Fruit fly (Drosophila melanogaster) whole organism, embryonic: ENCODE measurements around the gene CG34301.

ENCODE experiments used
- B-H1 ChIP-seq: fragments of 200-800 bp; sonication (Bioruptor generic); IDR thresholded peaks from 3 replicates; pipeline ENCODE4 v1.3.6; 2022; ENCODE audit warnings: missing biosample characterization, missing genetic modification characterization
- CG10431 ChIP-seq: fragments of 200-800 bp; sonication (Bioruptor generic); optimal IDR thresholded peaks from 3 replicates; lab custom pipeline; 2018; ENCODE audit warnings: missing biosample characterization, mild to moderate bottlenecking, missing genetic modification characterization
- CG11085 ChIP-seq: fragments of 200-800 bp; sonication (Bioruptor generic); IDR thresholded peaks from 2 replicates; pipeline ENCODE4 v1.3.6; 2022; ENCODE audit warnings: missing biosample characterization, missing genetic modification characterization
- CG11456 ChIP-seq: fragments of 200-800 bp; sonication (Bioruptor generic); IDR thresholded peaks from 3 replicates; pipeline ENCODE4 v1.3.6; 2022; ENCODE audit warnings: missing biosample characterization, missing genetic modification characterization
- CG12219 ChIP-seq: fragments of 200-800 bp; sonication (Bioruptor generic); optimal IDR thresholded peaks from 3 replicates; lab custom pipeline; 2018; ENCODE audit warnings: missing biosample characterization, mild to moderate bottlenecking, missing genetic modification characterization
- CG12236 ChIP-seq: fragments of 200-800 bp; sonication (Bioruptor generic); optimal IDR thresholded peaks from 2 replicates; lab custom pipeline; 2016; ENCODE audit warnings: missing biosample characterization, missing genetic modification characterization
- CG13424 ChIP-seq: fragments of 200-800 bp; sonication (Bioruptor generic); optimal IDR thresholded peaks from 2 replicates; lab custom pipeline; 2019; ENCODE audit warnings: missing biosample characterization, mild to moderate bottlenecking, missing genetic modification characterization, moderate library complexity
- CG14014 ChIP-seq: fragments of 200-800 bp; sonication (Bioruptor generic); IDR thresholded peaks from 2 replicates; pipeline ENCODE4 v1.3.6; 2022; ENCODE audit warnings: missing biosample characterization, missing genetic modification characterization
- CG1602 ChIP-seq: fragments of 200-800 bp; sonication (Bioruptor generic); optimal IDR thresholded peaks from 3 replicates; lab custom pipeline; 2016; ENCODE audit warnings: missing biosample characterization, missing genetic modification characterization
- CG18011 ChIP-seq: fragments of 200-800 bp; sonication (Bioruptor generic); optimal IDR thresholded peaks from 2 replicates; lab custom pipeline; 2017; ENCODE audit warnings: missing biosample characterization, missing genetic modification characterization, mild to moderate bottlenecking, moderate library complexity, missing genotype
- CG1832 ChIP-seq: fragments of 200-800 bp; sonication (Bioruptor generic); optimal IDR thresholded peaks from 2 replicates; lab custom pipeline; 2017; ENCODE audit warnings: missing biosample characterization, mild to moderate bottlenecking, missing genetic modification characterization, inconsistent platforms
- CG3163 ChIP-seq: fragments of 200-800 bp; sonication (Bioruptor generic); optimal IDR thresholded peaks from 3 replicates; lab custom pipeline; 2016; ENCODE audit warnings: missing biosample characterization, missing genetic modification characterization
- CG3407 ChIP-seq: fragments of 200-800 bp; sonication (Bioruptor generic); optimal IDR thresholded peaks from 2 replicates; lab custom pipeline; 2018; ENCODE audit warnings: missing biosample characterization, mild to moderate bottlenecking, missing genetic modification characterization
- CG6854 ChIP-seq: fragments of 200-800 bp; sonication (Bioruptor generic); optimal IDR thresholded peaks from 3 replicates; lab custom pipeline; 2017; ENCODE audit warnings: missing biosample characterization, mild to moderate bottlenecking, missing genetic modification characterization
- CG7987 ChIP-seq: fragments of 200-800 bp; sonication (Bioruptor generic); optimal IDR thresholded peaks from 2 replicates; lab custom pipeline; 2018; ENCODE audit warnings: missing biosample characterization, mild to moderate bottlenecking, missing genetic modification characterization, moderate library complexity
- CG8359 ChIP-seq: fragments of 200-800 bp; sonication (Bioruptor generic); optimal IDR thresholded peaks from 2 replicates; lab custom pipeline; 2017; ENCODE audit warnings: missing biosample characterization, mild to moderate bottlenecking, missing genetic modification characterization, borderline replicate concordance
- D19A ChIP-seq: fragments of 200-800 bp; optimal IDR thresholded peaks from 3 replicates; lab custom pipeline; 2019; ENCODE audit warnings: missing biosample characterization, mild to moderate bottlenecking, missing genetic modification characterization, moderate library complexity
- E2f2 ChIP-seq: fragments of 200-800 bp; sonication (Bioruptor generic); IDR thresholded peaks from 2 replicates; pipeline ENCODE4 v1.3.6; 2022; ENCODE audit warnings: missing biosample characterization, missing genetic modification characterization
- Elba2 ChIP-seq: fragments of 200-800 bp; sonication (Bioruptor generic); optimal IDR thresholded peaks from 3 replicates; lab custom pipeline; 2016; ENCODE audit warnings: missing biosample characterization, missing genetic modification characterization
- HLHmδ ChIP-seq: fragments of 200-800 bp; sonication (Bioruptor generic); optimal IDR thresholded peaks from 2 replicates; lab custom pipeline; 2018; ENCODE audit warnings: missing biosample characterization, mild to moderate bottlenecking, missing genetic modification characterization, moderate library complexity
- HmgD ChIP-seq: fragments of 200-800 bp; sonication (Bioruptor generic); optimal IDR thresholded peaks from 3 replicates; lab custom pipeline; 2016; ENCODE audit warnings: missing biosample characterization, missing genetic modification characterization
- Hr78 ChIP-seq, 2 experiments: fragments of 200-800 bp in 1 of 2; fragments of >200 bp in 1 of 2; sonication (Bioruptor generic) in 1 of 2; optimal IDR thresholded peaks; 2 replicates each; lab custom pipeline; 2017 to 2019; ENCODE audit warnings: missing biosample characterization in 2 of 2, missing genetic modification characterization in 2 of 2, mild to moderate bottlenecking in 1 of 2, moderate library complexity in 1 of 2
- Lhr ChIP-seq: fragments of 200-800 bp; sonication (Bioruptor generic); optimal IDR thresholded peaks from 3 replicates; lab custom pipeline; 2017; ENCODE audit warnings: mild to moderate bottlenecking, missing biosample characterization, missing genetic modification reagents, missing genetic modification characterization
- Lim3 ChIP-seq: fragments of 200-800 bp; sonication (Bioruptor generic); IDR thresholded peaks from 2 replicates; pipeline ENCODE4 v1.3.6; 2022; ENCODE audit warnings: missing biosample characterization, missing genetic modification characterization
- MBD-R2 ChIP-seq: fragments of 200-800 bp; sonication (Bioruptor generic); IDR thresholded peaks from 2 replicates; pipeline ENCODE4 v1.3.6; 2022; ENCODE audit warnings: missing biosample characterization, missing genetic modification characterization
- Mad ChIP-seq: fragments of 200-800 bp; sonication (Bioruptor generic); optimal IDR thresholded peaks from 2 replicates; lab custom pipeline; 2016; ENCODE audit warnings: missing biosample characterization, missing genetic modification characterization
- Mes4 ChIP-seq: fragments of 200-800 bp; sonication (Bioruptor generic); optimal IDR thresholded peaks from 2 replicates; lab custom pipeline; 2016; ENCODE audit warnings: missing biosample characterization, missing genetic modification characterization
- NC2β ChIP-seq: fragments of 200-800 bp; sonication (Bioruptor generic); optimal IDR thresholded peaks from 2 replicates; lab custom pipeline; 2016; ENCODE audit warnings: missing biosample characterization, missing genetic modification characterization
- Sin3A ChIP-seq: fragments of >200 bp; optimal IDR thresholded peaks from 2 replicates; lab custom pipeline; 2018
- TFAM ChIP-seq: fragments of 200-800 bp; sonication (Bioruptor generic); optimal IDR thresholded peaks from 2 replicates; lab custom pipeline; 2017; ENCODE audit warnings: missing biosample characterization, missing genetic modification characterization, inconsistent platforms
- Trl ChIP-seq, 3 experiments: fragments of >200 bp in 2 of 3; fragments of 200-800 bp in 1 of 3; sonication (Bioruptor generic) in 1 of 3; optimal IDR thresholded peaks; 2 replicates in 1 of 3; 3 replicates in 2 of 3; lab custom pipeline; 2016 to 2017; ENCODE audit warnings: missing biosample characterization in 1 of 3, missing genetic modification characterization in 1 of 3
- bbx ChIP-seq: fragments of 200-800 bp; sonication (Bioruptor generic); IDR thresholded peaks from 2 replicates; pipeline ENCODE4 v1.3.6; 2022; ENCODE audit warnings: missing biosample characterization, missing genetic modification characterization; ENCODE audit not compliant: partially characterized antibody
- bowl ChIP-seq: fragments of 200-800 bp; sonication (Bioruptor generic); IDR thresholded peaks from 2 replicates; pipeline ENCODE4 v1.3.6; 2022; ENCODE audit warnings: missing biosample characterization, missing genetic modification characterization
- corto ChIP-seq: fragments of 200-800 bp; sonication (Bioruptor generic); optimal IDR thresholded peaks from 2 replicates; lab custom pipeline; 2016; ENCODE audit warnings: missing biosample characterization, mild to moderate bottlenecking, missing genetic modification characterization, moderate library complexity
- crol ChIP-seq: fragments of 200-800 bp; sonication (Bioruptor generic); IDR thresholded peaks from 2 replicates; pipeline ENCODE4 v1.3.6; 2022; ENCODE audit warnings: missing biosample characterization, missing genetic modification characterization
- dati ChIP-seq: fragments of 200-800 bp; sonication (Bioruptor generic); IDR thresholded peaks from 2 replicates; pipeline ENCODE4 v1.3.6; 2022; ENCODE audit warnings: missing biosample characterization, missing genetic modification characterization
- dpn ChIP-seq, 2 experiments: fragments of 200-800 bp; sonication (Bioruptor generic); optimal IDR thresholded peaks; 3 replicates each; lab custom pipeline; 2016; ENCODE audit warnings: missing biosample characterization in 2 of 2, missing genetic modification characterization in 2 of 2
- ewg ChIP-seq: fragments of 200-800 bp; sonication (Bioruptor generic); optimal IDR thresholded peaks from 3 replicates; lab custom pipeline; 2017; ENCODE audit warnings: mild to moderate bottlenecking, missing biosample characterization, missing genetic modification reagents, missing genetic modification characterization
- fd96Cb ChIP-seq: fragments of 200-800 bp; sonication (Bioruptor generic); optimal IDR thresholded peaks from 2 replicates; lab custom pipeline; 2018; ENCODE audit warnings: missing biosample characterization, mild to moderate bottlenecking, missing genetic modification characterization, moderate library complexity
- gt ChIP-seq: fragments of 200-800 bp; sonication (Bioruptor generic); IDR thresholded peaks from 2 replicates; pipeline ENCODE4 v1.3.6; 2022; ENCODE audit warnings: missing biosample characterization, missing genetic modification characterization
- mld ChIP-seq: fragments of 200-800 bp; sonication (Bioruptor generic); IDR thresholded peaks from 3 replicates; pipeline ENCODE4 v1.3.6; 2022; ENCODE audit warnings: missing biosample characterization, missing genetic modification characterization; ENCODE audit not compliant: partially characterized antibody
- nerfin-1 ChIP-seq: fragments of 200-800 bp; sonication (Bioruptor generic); optimal IDR thresholded peaks from 3 replicates; lab custom pipeline; 2019; ENCODE audit warnings: missing biosample characterization, mild to moderate bottlenecking, missing genetic modification characterization, moderate library complexity
- nerfin-2 ChIP-seq: fragments of 200-800 bp; sonication (Bioruptor generic); IDR thresholded peaks from 2 replicates; pipeline ENCODE4 v1.3.6; 2022; ENCODE audit warnings: missing biosample characterization, missing genetic modification characterization; ENCODE audit not compliant: partially characterized antibody
- psq ChIP-seq: fragments of 200-800 bp; sonication (Bioruptor generic); optimal IDR thresholded peaks from 2 replicates; lab custom pipeline; 2017; ENCODE audit warnings: missing biosample characterization, missing genetic modification characterization
- so ChIP-seq: fragments of 200-800 bp; sonication (Bioruptor generic); IDR thresholded peaks from 3 replicates; pipeline ENCODE4 v1.3.6; 2022; ENCODE audit warnings: missing biosample characterization, missing genetic modification characterization
- ssp ChIP-seq: fragments of 200-800 bp; sonication (Bioruptor generic); IDR thresholded peaks from 2 replicates; pipeline ENCODE4 v1.3.6; 2022; ENCODE audit warnings: missing biosample characterization, missing genetic modification characterization
- tio ChIP-seq: fragments of 200-800 bp; sonication (Bioruptor generic); optimal IDR thresholded peaks from 2 replicates; lab custom pipeline; 2017; ENCODE audit warnings: missing biosample characterization, missing genetic modification characterization, inconsistent platforms
- trem ChIP-seq: fragments of 200-800 bp; optimal IDR thresholded peaks from 3 replicates; lab custom pipeline; 2019; ENCODE audit warnings: missing biosample characterization, mild to moderate bottlenecking, missing genetic modification characterization, moderate library complexity
- usp ChIP-seq: fragments of >200 bp; optimal IDR thresholded peaks from 2 replicates; lab custom pipeline; 2017; ENCODE audit warnings: missing biosample characterization, missing genetic modification characterization

Gene CG34301

DNA sequence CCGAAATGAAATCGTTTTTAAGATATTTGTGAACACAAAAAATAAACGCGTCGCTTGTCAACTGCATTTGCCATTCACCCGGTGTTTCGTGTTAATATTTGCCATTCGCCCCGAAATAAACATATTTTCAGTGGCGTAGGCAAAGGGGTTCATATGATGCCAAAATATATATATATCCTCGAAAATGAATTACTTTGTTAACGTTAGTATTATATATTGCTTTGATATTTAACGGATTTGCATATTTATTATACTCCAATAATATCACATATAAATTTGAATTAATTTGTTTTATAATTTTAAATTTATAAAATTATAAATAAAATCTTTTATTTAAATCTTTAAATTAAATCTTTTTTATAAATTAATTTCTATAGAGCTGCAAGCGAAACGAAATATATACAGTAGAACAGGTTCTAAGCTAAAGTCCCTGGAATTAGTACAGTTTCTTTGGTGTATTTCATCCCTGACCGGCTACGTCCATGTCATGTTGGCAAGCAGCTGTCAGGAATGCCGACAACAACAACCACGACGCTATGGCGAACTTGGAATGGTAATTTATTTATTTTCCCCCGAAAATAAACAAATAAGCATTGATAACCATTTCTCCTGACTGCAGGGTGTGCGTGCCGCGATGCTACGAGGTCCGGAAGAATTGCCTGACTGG is 41.5 kb upstream of the CG34301 start, which contains the start of the genes M1BP and CG8202 (continued):
- peak; percentile 74 for TF ChIP-seq ewg (GFP tag; lab: Kevin White, UChicago)
- peak; percentile 80 for TF ChIP-seq CG10431 (GFP tag; lab: Kevin White, UChicago)
- no peak for TF ChIP-seq Lim3 (GFP tag; lab: Robert Waterston, UW)
- TF ChIP-seq CG3163: no peak
- peak; percentile 70 for TF ChIP-seq Mad (GFP tag; lab: Kevin White, UChicago)
- no peak for TF ChIP-seq CG12236
- no peak for TF ChIP-seq bbx (GFP tag; lab: Robert Waterston, UW)
- peak; percentile 53 for TF ChIP-seq Elba2 (GFP tag; lab: Kevin White, UChicago)
- peak; percentile 49 to 91 for TF ChIP-seq dpn (GFP tag; optimal IDR thresholded peaks at IDR 0.05; lab: Kevin White, UChicago)
- no peak for TF ChIP-seq Trl (optimal IDR thresholded peaks at IDR 0.05; lab: Kevin White, UChicago)
- TF ChIP-seq Trl (GFP tag; optimal IDR thresholded peaks at IDR 0.05; lab: Kevin White, UChicago): peak; percentile 34
- TF ChIP-seq Mes4 (GFP tag; lab: Kevin White, UChicago): peak; percentile 47
- peak; percentile 63; the same call in 1 of the 3 replicates for TF ChIP-seq so (GFP tag; lab: Robert Waterston, UW)
- peak; percentile 18 for TF ChIP-seq Lhr (GFP tag; lab: Kevin White, UChicago)
- TF ChIP-seq B-H1: peak; percentile 65; the same call in 2 of the 3 replicates
- no peak for TF ChIP-seq D19A (tag; lab: Kevin White, UChicago)
- peak; percentile 71 for TF ChIP-seq CG3407 (GFP tag; lab: Kevin White, UChicago)
- TF ChIP-seq CG12219: peak; percentile 53
- peak; percentile 74 for TF ChIP-seq MBD-R2 (GFP tag; lab: Robert Waterston, UW)
- no peak for TF ChIP-seq CG1832
- TF ChIP-seq CG18011 (GFP tag; lab: Kevin White, UChicago): peak; percentile 65
- TF ChIP-seq crol (GFP tag; lab: Robert Waterston, UW): no peak
- TF ChIP-seq TFAM (GFP tag; lab: Kevin White, UChicago): no peak
- TF ChIP-seq CG7987 (GFP tag; lab: Kevin White, UChicago): no peak
- peak; percentile 88 for TF ChIP-seq CG1602 (GFP tag; lab: Kevin White, UChicago)
- TF ChIP-seq CG14014 (GFP tag; lab: Robert Waterston, UW): peak; percentile 71
- peak; percentile 13 for TF ChIP-seq NC2β (GFP tag; lab: Kevin White, UChicago)
- no peak for TF ChIP-seq usp (GFP tag; lab: Kevin White, UChicago)
- peak; percentile 56; the same call in 1 of the 2 replicates for TF ChIP-seq ssp
- peak; percentile 88 for TF ChIP-seq CG6854
- TF ChIP-seq E2f2: no peak; the same call in 1 of the 2 replicates
- TF ChIP-seq CG8359 (GFP tag; lab: Kevin White, UChicago): peak; percentile 70
- TF ChIP-seq fd96Cb (tag; lab: Kevin White, UChicago): peak; percentile 90
- TF ChIP-seq mld (GFP tag; lab: Robert Waterston, UW): no peak
- no peak for TF ChIP-seq nerfin-2 (GFP tag; lab: Robert Waterston, UW)
- peak; percentile 34 for TF ChIP-seq corto (GFP tag; lab: Kevin White, UChicago)
- TF ChIP-seq trem (tag; lab: Kevin White, UChicago): peak; percentile 87
- no peak for TF ChIP-seq Hr78 (GFP tag; optimal IDR thresholded peaks at IDR 0.05; lab: Kevin White, UChicago)
- TF ChIP-seq CG11456 (GFP tag; lab: Robert Waterston, UW): peak; percentile 83
- peak; percentile 84 for TF ChIP-seq tio
- TF ChIP-seq Sin3A: no peak
- no peak for TF ChIP-seq gt (GFP tag; lab: Robert Waterston, UW)
- TF ChIP-seq dati (GFP tag; lab: Robert Waterston, UW): 0 out of 2 replicates have a peak, but pooled peaks have one; percentile 40
- TF ChIP-seq CG13424: peak; percentile 96
- no peak for TF ChIP-seq HmgD (GFP tag; lab: Kevin White, UChicago)
- no peak for TF ChIP-seq bowl (GFP tag; lab: Robert Waterston, UW)
- no peak for TF ChIP-seq HLHmδ (GFP tag; lab: Kevin White, UChicago)
- peak; percentile 67 for TF ChIP-seq psq
- TF ChIP-seq nerfin-1 (tag; lab: Kevin White, UChicago): peak; percentile 90
- peak; percentile 56; the same call in 1 of the 2 replicates for TF ChIP-seq CG11085 (GFP tag; lab: Robert Waterston, UW)
